Fruit fly (Drosophila melanogaster) whole organism, pupa: ENCODE measurements around the gene CG13784.

Source experiments
- CG10348 ChIP-seq: fragments of 200-800 bp; sonication (Bioruptor generic); IDR thresholded peaks from 2 replicates; pipeline ENCODE4 v1.3.6; 2022; ENCODE audit warnings: missing biosample characterization, missing genetic modification characterization
- CG13204 ChIP-seq: fragments of 200-800 bp; sonication (Bioruptor generic); optimal IDR thresholded peaks from 2 replicates; lab custom pipeline; 2018; ENCODE audit warnings: missing biosample characterization, mild to moderate bottlenecking, missing genetic modification characterization, moderate library complexity
- CG15710 ChIP-seq: fragments of 200-800 bp; sonication (Bioruptor generic); optimal IDR thresholded peaks from 2 replicates; lab custom pipeline; 2018; ENCODE audit warnings: missing biosample characterization, mild to moderate bottlenecking, missing genetic modification characterization, moderate library complexity
- CG32121 ChIP-seq: fragments of 200-800 bp; sonication (Bioruptor generic); IDR thresholded peaks from 2 replicates; pipeline ENCODE4 v1.3.6; 2022; ENCODE audit warnings: missing biosample characterization, missing genetic modification characterization
- CG4496 ChIP-seq: fragments of 200-800 bp; sonication (Bioruptor generic); IDR thresholded peaks from 3 replicates; pipeline ENCODE4 v1.3.6; 2022; ENCODE audit warnings: missing biosample characterization, missing genetic modification characterization
- CG8301 ChIP-seq: fragments of 200-800 bp; sonication (Bioruptor generic); optimal IDR thresholded peaks from 2 replicates; lab custom pipeline; 2018; ENCODE audit warnings: missing biosample characterization, mild to moderate bottlenecking, missing genetic modification characterization
- CG9948 ChIP-seq: fragments of 200-800 bp; sonication (Bioruptor generic); optimal IDR thresholded peaks from 2 replicates; lab custom pipeline; 2018; ENCODE audit warnings: missing biosample characterization, mild to moderate bottlenecking, missing genetic modification characterization, moderate library complexity
- D1 ChIP-seq: fragments of 200-800 bp; sonication (Bioruptor generic); optimal IDR thresholded peaks from 2 replicates; lab custom pipeline; 2018; ENCODE audit warnings: missing biosample characterization, mild to moderate bottlenecking, missing genetic modification characterization, moderate library complexity
- EcR ChIP-seq: fragments of 200-800 bp; sonication (Bioruptor generic); optimal IDR thresholded peaks from 3 replicates; lab custom pipeline; 2019; ENCODE audit warnings: missing biosample characterization, missing genetic modification characterization, mild to moderate bottlenecking, moderate library complexity, missing genetic modification reagents
- Pif1A ChIP-seq: fragments of 200-800 bp; sonication (Bioruptor generic); optimal IDR thresholded peaks from 3 replicates; lab custom pipeline; 2016; ENCODE audit warnings: missing biosample characterization, missing genetic modification characterization
- Pif1B ChIP-seq: fragments of 200-800 bp; sonication (Bioruptor generic); optimal IDR thresholded peaks from 3 replicates; lab custom pipeline; 2016; ENCODE audit warnings: missing biosample characterization, missing genetic modification characterization
- fd96Ca ChIP-seq: fragments of 200-800 bp; sonication (Bioruptor generic); IDR thresholded peaks from 3 replicates; pipeline ENCODE4 v1.3.6; 2022; ENCODE audit warnings: missing biosample characterization, missing genetic modification characterization
- gl ChIP-seq: fragments of 200-800 bp; sonication (Bioruptor generic); optimal IDR thresholded peaks from 2 replicates; lab custom pipeline; 2018; ENCODE audit warnings: missing biosample characterization, mild to moderate bottlenecking, missing genetic modification characterization
- rn ChIP-seq: fragments of 200-800 bp; sonication (Bioruptor generic); IDR thresholded peaks from 2 replicates; pipeline ENCODE4 v1.3.6; 2022; ENCODE audit warnings: missing biosample characterization, missing genetic modification characterization

DNA sequence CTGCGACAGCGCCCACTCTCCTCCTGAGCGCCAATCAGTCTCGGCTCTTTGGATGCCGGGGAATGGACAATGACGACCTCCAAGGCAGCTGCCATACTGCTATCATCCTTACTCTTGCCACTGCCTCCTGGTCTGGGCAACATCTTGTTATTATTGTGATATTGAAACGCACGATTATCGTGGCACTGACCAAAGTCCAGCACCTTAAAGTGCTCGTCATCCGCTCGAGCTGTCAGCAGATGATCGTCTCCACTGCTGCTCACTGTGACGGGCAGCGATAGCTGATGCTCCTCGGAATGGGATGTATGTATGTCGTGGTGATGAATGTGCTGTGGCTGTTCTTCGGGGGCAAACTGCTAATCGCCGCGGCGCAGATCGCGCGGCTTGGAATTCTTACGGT is 12.2 kb downstream of the CG13784 start:
- TF ChIP-seq CG15710 = no peak
- no peak for TF ChIP-seq CG9948 (tag; lab: Kevin White, UChicago)
- TF ChIP-seq CG32121 (GFP tag; lab: Robert Waterston, UW) = 0 out of 2 replicates have a peak, but pooled peaks have one; percentile 19
- TF ChIP-seq Pif1A (GFP tag; lab: Kevin White, UChicago) = no peak
- TF ChIP-seq D1 (tag; lab: Kevin White, UChicago) = no peak
- no peak for TF ChIP-seq rn (GFP tag; lab: Robert Waterston, UW)
- TF ChIP-seq CG8301 (tag; lab: Kevin White, UChicago) = no peak
- TF ChIP-seq EcR (GFP tag; lab: Kevin White, UChicago) = peak; percentile 16
- TF ChIP-seq fd96Ca (GFP tag; lab: Robert Waterston, UW) = no peak; the same call in 2 of the 3 replicates
- peak; percentile 69 for TF ChIP-seq gl (tag; lab: Kevin White, UChicago)
- TF ChIP-seq Pif1B (GFP tag; lab: Kevin White, UChicago) = no peak
- TF ChIP-seq CG4496 (GFP tag; lab: Robert Waterston, UW) = peak; percentile 51; the same call in 1 of the 3 replicates
- no peak for TF ChIP-seq CG13204 (GFP tag; lab: Kevin White, UChicago)
- TF ChIP-seq CG10348 (GFP tag; lab: Robert Waterston, UW) = no peak
